Fruit fly (Drosophila melanogaster): ENCODE results near the gene CG17568.

The CG17568 gene

dm6 chr2L:19225984-19226914 lies 44.7 kb upstream of the CG17568 start (continued):
- TF ChIP-seq sim (GFP tag; IDR thresholded peaks at IDR 0.05) (no peak; the same call in 1 of the 2 replicates), Chrac-16 (GFP tag; optimal IDR thresholded peaks at IDR 0.05) (peak; percentile 88), gro (GFP tag; optimal IDR thresholded peaks at IDR 0.05) (no peak), Gsc (GFP tag; IDR thresholded peaks at IDR 0.05) (peak; percentile 78), crp (GFP tag; optimal IDR thresholded peaks at IDR 0.05) (peak in 1 of 2 experiments; percentile 18), Oaz (GFP tag; IDR thresholded peaks at IDR 0.05) (peak; percentile 22; the same call in 1 of the 2 replicates), Kr (GFP tag; optimal IDR thresholded peaks at IDR 0.05) (no peak), CG2199 (GFP tag; IDR thresholded peaks at IDR 0.05) (0 out of 3 replicates have a peak, but pooled peaks have one; percentile 58), Nf-YA (GFP tag; IDR thresholded peaks at IDR 0.05) (peak; percentile 47; the same call in 1 of the 2 replicates), pfk (GFP tag; optimal IDR thresholded peaks at IDR 0.05) (no peak), dmrt99B (tag; optimal IDR thresholded peaks at IDR 0.05) (peak; percentile 77), gfzf (GFP tag; optimal IDR thresholded peaks at IDR 0.05) (no peak), slbo (GFP tag; IDR thresholded peaks at IDR 0.05) (no peak), trem (tag; optimal IDR thresholded peaks at IDR 0.05) (peak; percentile 62), Hmx (GFP tag; optimal IDR thresholded peaks at IDR 0.05) (no peak), CTCF (GFP tag; optimal IDR thresholded peaks at IDR 0.05) (peak; percentile 22), CG12071 (GFP tag; optimal IDR thresholded peaks at IDR 0.05) (peak; percentile 15), D19A (tag; optimal IDR thresholded peaks at IDR 0.05) (peak; percentile 86), Trl (optimal IDR thresholded peaks at IDR 0.05) (no peak), Trl (GFP tag; optimal IDR thresholded peaks at IDR 0.05) (peak; percentile 80), Adf1 (GFP tag; IDR thresholded peaks at IDR 0.05) (no peak), CG5953 (GFP tag; IDR thresholded peaks at IDR 0.05) (peak; percentile 62; the same call in 1 of the 2 replicates), lbe (GFP tag; optimal IDR thresholded peaks at IDR 0.05) (peak; percentile 47), toy (GFP tag; IDR thresholded peaks at IDR 0.05) (0 out of 2 replicates have a peak, but pooled peaks have one; percentile 8), br (optimal IDR thresholded peaks at IDR 0.05) (no peak), CG10462 (GFP tag; optimal IDR thresholded peaks at IDR 0.05) (peak; percentile 64), Awh (GFP tag; IDR thresholded peaks at IDR 0.05) (peak; percentile 59), B-H2 (GFP tag; optimal IDR thresholded peaks at IDR 0.05) (no peak), CG42726 (GFP tag; IDR thresholded peaks at IDR 0.05; ENCODE audit: partially characterized antibody) (no peak), Dp (GFP tag; optimal IDR thresholded peaks at IDR 0.05) (no peak), CG14667 (GFP tag; IDR thresholded peaks at IDR 0.05) (peak; percentile 71), CG17912 (GFP tag; optimal IDR thresholded peaks at IDR 0.05) (no peak), CG18764 (GFP tag; optimal IDR thresholded peaks at IDR 0.05) (peak; percentile 66), CG13296 (GFP tag; optimal IDR thresholded peaks at IDR 0.05) (no peak), CG17802 (tag; optimal IDR thresholded peaks at IDR 0.05) (peak; percentile 59), Med (GFP tag) (peak; percentile 93), crol (GFP tag; IDR thresholded peaks at IDR 0.05) (peak; percentile 41; the same call in 1 of the 2 replicates), Atf6 (GFP tag; IDR thresholded peaks at IDR 0.05) (no peak), her (GFP tag; optimal IDR thresholded peaks at IDR 0.05) (peak; percentile 10), klu (GFP tag; IDR thresholded peaks at IDR 0.05) (peak; percentile 57; the same call in 1 of the 2 replicates), ERR (GFP tag; optimal IDR thresholded peaks at IDR 0.05) (peak; percentile 3), gsb (GFP tag; IDR thresholded peaks at IDR 0.05) (no peak), Bteb2 (GFP tag; optimal IDR thresholded peaks at IDR 0.05) (peak; percentile 43), zen (tag; optimal IDR thresholded peaks at IDR 0.05) (peak; percentile 74), jing (GFP tag; optimal IDR thresholded peaks at IDR 0.05) (peak; percentile 67), ci (GFP tag; IDR thresholded peaks at IDR 0.05) (peak; percentile 86), kay (GFP tag; optimal IDR thresholded peaks at IDR 0.05) (peak; percentile 58), CG8924 (tag; optimal IDR thresholded peaks at IDR 0.05) (peak; percentile 84), CG13775 (GFP tag; optimal IDR thresholded peaks at IDR 0.05) (peak; percentile 82), E2f1 (GFP tag; IDR thresholded peaks at IDR 0.05) (peak; percentile 54; the same call in 1 of the 2 replicates)
